Fruit fly (Drosophila melanogaster): Measurements from ENCODE around the gene CG42450.
A peak's percentile ranks its signal among the peaks of the same experiment; 100 is the strongest.

The CG42450 gene

DNA sequence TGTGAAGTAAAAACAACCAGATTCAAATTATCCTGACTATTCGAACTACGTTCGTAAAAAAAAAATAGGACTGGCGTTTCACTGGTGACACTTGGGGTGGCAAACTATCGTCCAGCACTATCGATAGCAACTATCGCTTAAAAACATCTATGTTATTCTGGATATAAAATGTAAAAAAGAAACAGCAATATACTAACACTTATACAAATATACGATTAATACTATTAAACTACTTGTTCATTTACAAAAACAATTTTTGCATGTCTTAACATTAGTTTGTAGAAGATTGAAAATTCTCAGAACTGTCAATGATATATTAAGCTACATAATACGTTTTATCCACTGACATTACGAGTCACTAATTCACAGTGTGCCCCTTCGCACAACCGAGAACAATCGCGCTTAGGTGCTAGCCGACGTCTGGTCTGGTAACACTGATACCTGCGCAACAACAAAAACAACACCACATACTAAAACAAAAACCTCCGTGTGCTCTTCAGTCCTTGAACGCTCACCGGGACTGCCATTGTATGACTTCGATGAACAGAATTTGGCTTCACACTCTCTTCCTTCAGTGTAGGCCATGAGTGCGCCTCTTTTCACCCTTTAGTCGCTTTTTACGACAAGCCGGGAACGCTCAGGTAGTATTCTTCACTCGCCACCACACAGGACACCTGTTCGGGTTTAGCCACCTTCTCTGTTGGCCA, 29.5 kb upstream of the CG42450 start, which contains the start of gene CG18259 (continued):
- TF ChIP-seq Opbp (GFP tag; IDR thresholded peaks at IDR 0.05; ENCODE audit: partially characterized antibody) (peak; percentile 70; the same call in 2 of the 3 replicates), en (GFP tag; optimal IDR thresholded peaks at IDR 0.05) (no peak), Hr3 (GFP tag; optimal IDR thresholded peaks at IDR 0.05) (no peak), sug (tag; optimal IDR thresholded peaks at IDR 0.05) (peak; percentile 37), Sry-β (GFP tag; optimal IDR thresholded peaks at IDR 0.05) (no peak), CG12659 (GFP tag; optimal IDR thresholded peaks at IDR 0.05) (peak; percentile 60), yki (optimal IDR thresholded peaks at IDR 0.05) (no peak), CG14014 (GFP tag; IDR thresholded peaks at IDR 0.05) (no peak), Dll (GFP tag; IDR thresholded peaks at IDR 0.05; ENCODE audit: partially characterized antibody) (peak; percentile 86), pros (GFP tag; optimal IDR thresholded peaks at IDR 0.05) (no peak), grau (tag; optimal IDR thresholded peaks at IDR 0.05) (peak; percentile 20), Dfd (GFP tag; optimal IDR thresholded peaks at IDR 0.05) (peak in 1 of 2 experiments; percentile 59), CG3407 (GFP tag; optimal IDR thresholded peaks at IDR 0.05) (no peak), ash1 (GFP tag; optimal IDR thresholded peaks at IDR 0.05) (no peak), Med (GFP tag) (no peak), CG3995 (GFP tag; optimal IDR thresholded peaks at IDR 0.05) (peak; percentile 47), CG14667 (GFP tag; IDR thresholded peaks at IDR 0.05) (no peak), CG12155 (GFP tag; optimal IDR thresholded peaks at IDR 0.05) (peak; percentile 13), row (GFP tag; IDR thresholded peaks at IDR 0.05) (peak; percentile 84), stwl (tag; optimal IDR thresholded peaks at IDR 0.05) (peak; percentile 52), gsb (GFP tag; IDR thresholded peaks at IDR 0.05) (no peak), danr (GFP tag; IDR thresholded peaks at IDR 0.05) (no peak), dmrt99B (tag; optimal IDR thresholded peaks at IDR 0.05) (no peak), seq (GFP tag; IDR thresholded peaks at IDR 0.05) (no peak), CG18619 (GFP tag; optimal IDR thresholded peaks at IDR 0.05) (no peak), CG14441 (GFP tag; IDR thresholded peaks at IDR 0.05) (no peak), unpg (GFP tag; optimal IDR thresholded peaks at IDR 0.05) (no peak), ab (GFP tag; optimal IDR thresholded peaks at IDR 0.05) (no peak), C15 (GFP tag; IDR thresholded peaks at IDR 0.05) (no peak), ap (GFP tag; IDR thresholded peaks at IDR 0.05) (no peak), gem (tag; optimal IDR thresholded peaks at IDR 0.05) (peak; percentile 29), lab (GFP tag; optimal IDR thresholded peaks at IDR 0.05) (no peak), Eip74EF (GFP tag; optimal IDR thresholded peaks at IDR 0.05) (peak in 1 of 2 experiments; percentile 18), peb (GFP tag; IDR thresholded peaks at IDR 0.05) (no peak), hkb (optimal IDR thresholded peaks at IDR 0.05) (peak; percentile 12), hkb (GFP tag; IDR thresholded peaks at IDR 0.05) (no peak), Mad (GFP tag; optimal IDR thresholded peaks at IDR 0.05) (no peak), CG3838 (GFP tag; optimal IDR thresholded peaks at IDR 0.05) (no peak), pum (GFP tag; optimal IDR thresholded peaks at IDR 0.05) (no peak), CG32772 (GFP tag; IDR thresholded peaks at IDR 0.05) (peak; percentile 54), CG15601 (tag; optimal IDR thresholded peaks at IDR 0.05) (peak; percentile 20), hb (GFP tag; IDR thresholded peaks at IDR 0.05; ENCODE audit: partially characterized antibody) (peak; percentile 77), sqz (GFP tag; optimal IDR thresholded peaks at IDR 0.05) (peak; percentile 59), CG11247 (GFP tag; IDR thresholded peaks at IDR 0.05) (no peak), Rx (GFP tag; IDR thresholded peaks at IDR 0.05) (no peak), CG14860 (GFP tag; IDR thresholded peaks at IDR 0.05; ENCODE audit: partially characterized antibody) (peak; percentile 77; the same call in 2 of the 3 replicates), lilli (GFP tag; optimal IDR thresholded peaks at IDR 0.05) (peak; percentile 4), pita (GFP tag; optimal IDR thresholded peaks at IDR 0.05) (no peak), CG32767 (GFP tag; IDR thresholded peaks at IDR 0.05) (no peak), zen2 (GFP tag; IDR thresholded peaks at IDR 0.05; ENCODE audit: partially characterized antibody) (no peak; the same call in 2 of the 3 replicates)
